Worm (Caenorhabditis elegans) whole organism, young adult: Measurements from ENCODE around the gene ttr-42.

Source experiments
- B0035.1 ChIP-seq: sonication (generic microtip); optimal IDR thresholded peaks from 2 replicates; lab custom pipeline; 2016; ENCODE audit warnings: missing genetic modification characterization, mild to moderate bottlenecking, missing compliant biosample characterization, missing genotype, missing genetic modification reagents
- B0261.1 ChIP-seq: sonication (generic microtip); optimal IDR thresholded peaks from 2 replicates; lab custom pipeline; 2016; ENCODE audit warnings: mild to moderate bottlenecking, missing genetic modification characterization, moderate library complexity, missing compliant biosample characterization
- C17E4.6 ChIP-seq: fragments of 200-800 bp; sonication (Bioruptor generic); IDR thresholded peaks from 2 replicates; pipeline ENCODE4 v1.3.6; 2022; ENCODE audit warnings: missing genetic modification reagents, missing genetic modification characterization, missing compliant biosample characterization
- D2030.7 ChIP-seq: fragments of 200-800 bp; sonication (Bioruptor generic); IDR thresholded peaks from 2 replicates; pipeline ENCODE4 v1.3.6; 2022; ENCODE audit warnings: missing genetic modification reagents, missing genetic modification characterization, missing compliant biosample characterization
- F10E7.11 ChIP-seq: sonication (generic microtip); optimal IDR thresholded peaks from 2 replicates; lab custom pipeline; 2017; ENCODE audit warnings: mild to moderate bottlenecking, missing genetic modification characterization, moderate library complexity, missing compliant biosample characterization
- F39B2.1 ChIP-seq: fragments of 200-800 bp; sonication (Bioruptor generic); IDR thresholded peaks from 2 replicates; pipeline ENCODE4 v1.3.6; 2022; ENCODE audit warnings: missing genetic modification reagents, missing genetic modification characterization, missing compliant biosample characterization
- K11D2.4 ChIP-seq: fragments of 200-800 bp; sonication (Bioruptor generic); IDR thresholded peaks from 2 replicates; pipeline ENCODE4 v1.3.6; 2022; ENCODE audit warnings: missing genetic modification reagents, missing genetic modification characterization, missing compliant biosample characterization
- T26A5.8 ChIP-seq: sonication (generic microtip); optimal IDR thresholded peaks from 2 replicates; lab custom pipeline; 2016; ENCODE audit warnings: missing genetic modification characterization, missing compliant biosample characterization
- Y53F4B.3 ChIP-seq: fragments of 200-800 bp; sonication (Bioruptor generic); IDR thresholded peaks from 2 replicates; pipeline ENCODE4 v1.3.6; 2022; ENCODE audit warnings: missing genetic modification reagents, missing genetic modification characterization, missing compliant biosample characterization
- Y53G8AR.9 ChIP-seq: fragments of 200-800 bp; sonication (Bioruptor generic); conservative IDR thresholded peaks from 2 replicates; pipeline ENCODE4 v1.3.6; 2022; ENCODE audit warnings: missing genetic modification reagents, missing genetic modification characterization, missing compliant biosample characterization
- ZK185.1 ChIP-seq: sonication (generic microtip); optimal IDR thresholded peaks from 2 replicates; lab custom pipeline; 2016; ENCODE audit warnings: mild to moderate bottlenecking, missing genetic modification characterization, missing compliant biosample characterization; ENCODE audit not compliant: poor library complexity, severe bottlenecking
- akir-1 ChIP-seq: fragments of 200-800 bp; sonication (Bioruptor generic); optimal IDR thresholded peaks from 2 replicates; lab custom pipeline; 2018; ENCODE audit warnings: mild to moderate bottlenecking, missing genetic modification characterization, moderate library complexity, missing compliant biosample characterization
- ama-1 ChIP-seq, 3 experiments: fragments of 150-350 bp in 1 of 3; sonication (generic microtip) in 2 of 3; optimal IDR thresholded peaks; 2 replicates each; lab custom pipeline; 2014 to 2018; ENCODE audit warnings: missing biosample characterization in 2 of 3, missing genetic modification characterization in 2 of 3, missing genetic modification reagents in 2 of 3
- aptf-2 ChIP-seq: fragments of 200-800 bp; sonication (Bioruptor generic); conservative IDR thresholded peaks from 2 replicates; pipeline ENCODE4 v1.3.6; 2022; ENCODE audit warnings: missing genetic modification reagents, missing genetic modification characterization, missing compliant biosample characterization
- atf-7 ChIP-seq: sonication (generic microtip); optimal IDR thresholded peaks from 2 replicates; lab custom pipeline; 2017; ENCODE audit warnings: mild to moderate bottlenecking, missing genetic modification characterization, missing compliant biosample characterization
- attf-3 ChIP-seq: fragments of 200-800 bp; sonication (Bioruptor generic); conservative IDR thresholded peaks from 2 replicates; pipeline ENCODE4 v1.3.6; 2022; ENCODE audit warnings: missing genetic modification reagents, missing genetic modification characterization, missing compliant biosample characterization
- attf-6 ChIP-seq: fragments of 200-800 bp; sonication (Bioruptor generic); IDR thresholded peaks from 2 replicates; pipeline ENCODE4 v1.3.6; 2022; ENCODE audit warnings: missing genetic modification reagents, missing genetic modification characterization, missing compliant biosample characterization
- cebp-1 ChIP-seq, 2 experiments: fragments of 200-800 bp in 1 of 2; sonication (Bioruptor generic) in 1 of 2; sonication (generic microtip) in 1 of 2; IDR thresholded peaks in 1 of 2; optimal IDR thresholded peaks in 1 of 2; 2 replicates each; pipeline versions ENCODE4 v1.3.6 to Lab custom; 2017 to 2022; ENCODE audit warnings: missing compliant biosample characterization in 2 of 2, missing genetic modification characterization in 2 of 2, mild to moderate bottlenecking in 1 of 2, missing genetic modification reagents in 1 of 2, moderate library complexity in 1 of 2
- ceh-100 ChIP-seq: fragments of 200-800 bp; sonication (Bioruptor generic); IDR thresholded peaks from 2 replicates; pipeline ENCODE4 v1.3.6; 2022; ENCODE audit warnings: missing genetic modification reagents, missing genetic modification characterization, missing compliant biosample characterization
- chd-7 ChIP-seq: sonication (generic microtip); optimal IDR thresholded peaks from 2 replicates; lab custom pipeline; 2016; ENCODE audit warnings: mild to moderate bottlenecking, missing genetic modification characterization, moderate library complexity, missing compliant biosample characterization
- die-1 ChIP-seq: sonication (generic microtip); optimal IDR thresholded peaks from 2 replicates; lab custom pipeline; 2016; ENCODE audit warnings: missing genotype, mild to moderate bottlenecking, missing genetic modification characterization, missing compliant biosample characterization
- dox-1 ChIP-seq: fragments of 200-800 bp; sonication (Bioruptor generic); IDR thresholded peaks from 2 replicates; pipeline ENCODE4 v1.3.6; 2022; ENCODE audit warnings: missing genetic modification reagents, missing genetic modification characterization, missing compliant biosample characterization
- dpff-1 ChIP-seq: sonication (generic microtip); optimal IDR thresholded peaks from 2 replicates; lab custom pipeline; 2017; ENCODE audit warnings: mild to moderate bottlenecking, missing genetic modification characterization, missing compliant biosample characterization
- efl-1 ChIP-seq: fragments of 150-350 bp; optimal IDR thresholded peaks from 2 replicates; lab custom pipeline; 2014; ENCODE audit warnings: missing biosample characterization, missing genetic modification reagents, missing genetic modification characterization
- egl-44 ChIP-seq: fragments of 200-800 bp; sonication (Bioruptor generic); IDR thresholded peaks from 2 replicates; pipeline ENCODE4 v1.3.6; 2022; ENCODE audit warnings: missing genetic modification reagents, missing genetic modification characterization, missing compliant biosample characterization
- fkh-3 ChIP-seq: sonication (generic microtip); optimal IDR thresholded peaks from 2 replicates; lab custom pipeline; 2016; ENCODE audit warnings: mild to moderate bottlenecking, missing genetic modification characterization, missing compliant biosample characterization
- hmg-1.2 ChIP-seq: fragments of 200-800 bp; sonication (Bioruptor generic); IDR thresholded peaks from 2 replicates; pipeline ENCODE4 v1.3.6; 2022; ENCODE audit warnings: missing genetic modification reagents, missing genetic modification characterization, missing compliant biosample characterization
- madf-10 ChIP-seq: sonication (generic microtip); optimal IDR thresholded peaks from 2 replicates; lab custom pipeline; 2016; ENCODE audit warnings: mild to moderate bottlenecking, missing genetic modification characterization, missing compliant biosample characterization
- madf-3 ChIP-seq: fragments of 200-800 bp; sonication (Bioruptor generic); IDR thresholded peaks from 2 replicates; pipeline ENCODE4 v1.3.6; 2022; ENCODE audit warnings: missing genetic modification reagents, missing genetic modification characterization, missing compliant biosample characterization
- mcd-1 ChIP-seq: fragments of 200-800 bp; sonication (Bioruptor generic); IDR thresholded peaks from 2 replicates; pipeline ENCODE4 v1.3.6; 2022; ENCODE audit warnings: missing genetic modification reagents, missing genetic modification characterization, missing compliant biosample characterization
- mel-28 ChIP-seq: sonication (generic microtip); optimal IDR thresholded peaks from 2 replicates; lab custom pipeline; 2016; ENCODE audit warnings: borderline replicate concordance, mild to moderate bottlenecking, missing genetic modification characterization, missing compliant biosample characterization
- mes-4 ChIP-seq: sonication (generic microtip); optimal IDR thresholded peaks from 2 replicates; lab custom pipeline; 2016; ENCODE audit warnings: missing genotype, missing genetic modification characterization, missing compliant biosample characterization
- nhr-120 ChIP-seq: fragments of 200-800 bp; sonication (Bioruptor generic); IDR thresholded peaks from 2 replicates; pipeline ENCODE4 v1.3.6; 2022; ENCODE audit warnings: missing genetic modification characterization, missing compliant biosample characterization
- nhr-27 ChIP-seq: fragments of 200-800 bp; sonication (Bioruptor generic); optimal IDR thresholded peaks from 2 replicates; lab custom pipeline; 2018; ENCODE audit warnings: mild to moderate bottlenecking, missing genetic modification characterization, moderate library complexity, missing compliant biosample characterization
- pbrm-1 ChIP-seq: fragments of 200-800 bp; sonication (Bioruptor generic); IDR thresholded peaks from 2 replicates; pipeline ENCODE4 v1.3.6; 2022; ENCODE audit warnings: missing genetic modification reagents, missing genetic modification characterization, missing compliant biosample characterization
- pha-4 ChIP-seq: fragments of 150-350 bp; sonication (generic microtip); optimal IDR thresholded peaks from 2 replicates; lab custom pipeline; 2014; ENCODE audit warnings: missing biosample characterization, missing genetic modification reagents, missing genetic modification characterization
- rcor-1 ChIP-seq: fragments of 200-800 bp; sonication (Bioruptor generic); IDR thresholded peaks from 2 replicates; pipeline ENCODE4 v1.3.6; 2022; ENCODE audit warnings: missing genetic modification reagents, missing genetic modification characterization, missing compliant biosample characterization
- rec-8 ChIP-seq, 2 experiments: sonication (generic microtip); optimal IDR thresholded peaks; 2 replicates each; lab custom pipeline; 2016; ENCODE audit warnings: mild to moderate bottlenecking in 2 of 2, missing genetic modification characterization in 2 of 2, missing genetic modification reagents in 2 of 2, missing genotype in 2 of 2, missing biosample characterization in 1 of 2, missing compliant biosample characterization in 1 of 2, moderate library complexity in 1 of 2
- repo-1 ChIP-seq: sonication (generic microtip); optimal IDR thresholded peaks from 2 replicates; lab custom pipeline; 2017; ENCODE audit warnings: mild to moderate bottlenecking, missing genetic modification characterization, missing compliant biosample characterization
- sea-2 ChIP-seq: fragments of 200-800 bp; sonication (Bioruptor generic); IDR thresholded peaks from 2 replicates; pipeline ENCODE4 v1.3.6; 2022; ENCODE audit warnings: missing genetic modification characterization, missing compliant biosample characterization
- snpc-1.1 ChIP-seq: sonication (generic microtip); optimal IDR thresholded peaks from 2 replicates; lab custom pipeline; 2017; ENCODE audit warnings: missing genetic modification characterization, mild to moderate bottlenecking, missing compliant biosample characterization, antibody characterized with exemption, moderate library complexity, missing genotype, missing genetic modification reagents; ENCODE audit not compliant: insufficient read depth
- sptf-2 ChIP-seq: fragments of 200-800 bp; sonication (Bioruptor generic); optimal IDR thresholded peaks from 2 replicates; lab custom pipeline; 2018; ENCODE audit warnings: mild to moderate bottlenecking, missing genetic modification characterization, missing compliant biosample characterization
- tbp1 ChIP-seq: fragments of 200-800 bp; sonication (Bioruptor generic); optimal IDR thresholded peaks from 2 replicates; lab custom pipeline; 2018; ENCODE audit warnings: mild to moderate bottlenecking, missing genetic modification characterization, missing compliant biosample characterization
- xnd-1 ChIP-seq: sonication (generic microtip); optimal IDR thresholded peaks from 2 replicates; lab custom pipeline; 2016; ENCODE audit warnings: missing genotype, missing genetic modification reagents, missing genetic modification characterization, missing compliant biosample characterization
- zfh-2 ChIP-seq: fragments of 200-800 bp; sonication (Bioruptor generic); conservative IDR thresholded peaks from 2 replicates; pipeline ENCODE4 v1.3.6; 2022; ENCODE audit warnings: missing genetic modification reagents, missing genetic modification characterization, missing compliant biosample characterization
- ztf-22 ChIP-seq: fragments of 200-800 bp; sonication (Bioruptor generic); optimal IDR thresholded peaks from 2 replicates; lab custom pipeline; 2018; ENCODE audit warnings: mild to moderate bottlenecking, missing genetic modification characterization, moderate library complexity, missing compliant biosample characterization
- ztf-25 ChIP-seq: fragments of 200-800 bp; sonication (Bioruptor generic); IDR thresholded peaks from 2 replicates; pipeline ENCODE4 v1.3.6; 2022; ENCODE audit warnings: missing genetic modification reagents, missing genetic modification characterization, missing compliant biosample characterization
- ztf-6 ChIP-seq: fragments of 200-800 bp; sonication (Bioruptor generic); IDR thresholded peaks from 2 replicates; pipeline ENCODE4 v1.3.6; 2022; ENCODE audit warnings: missing genetic modification reagents, missing genetic modification characterization, missing compliant biosample characterization

ttr-42 gene

DNA sequence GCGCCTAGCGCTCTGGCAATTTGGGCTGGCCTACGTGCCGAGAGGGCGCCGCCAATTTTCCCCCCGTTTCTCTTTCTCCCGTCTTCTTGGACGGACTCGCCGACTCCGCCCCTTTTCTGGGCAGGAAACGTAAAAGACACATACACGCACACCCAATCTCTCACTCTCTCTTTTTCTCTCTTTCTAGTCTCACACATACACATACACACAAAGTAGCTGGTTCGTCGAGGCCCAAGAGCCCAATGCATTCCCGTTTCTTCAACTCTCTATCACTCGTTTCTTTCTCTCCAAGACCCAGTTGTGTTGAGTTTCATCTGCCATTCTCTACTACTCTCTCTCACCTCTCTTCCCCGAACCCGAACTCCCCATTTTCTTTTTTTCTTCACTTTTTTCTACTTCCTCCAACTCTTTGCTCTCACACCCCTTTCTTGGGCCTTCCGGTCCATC, 21.3 kb downstream of the ttr-42 start (continued):
- TF ChIP-seq dpff-1 = no peak
- no peak for TF ChIP-seq snpc-1.1 (tag; lab: Kevin White, UChicago)
- TF ChIP-seq ama-1 (optimal IDR thresholded peaks at IDR 0.05; lab: Kevin White, UChicago) = no peak
- no peak for TF ChIP-seq ama-1 (GFP tag; optimal IDR thresholded peaks at IDR 0.05; lab: Kevin White, UChicago)
- no peak for TF ChIP-seq ztf-22 (GFP tag; lab: Kevin White, UChicago)
- no peak for TF ChIP-seq mel-28 (tag; lab: Kevin White, UChicago)
- no peak for TF ChIP-seq ztf-25
- no peak for TF ChIP-seq ceh-100 (GFP tag; lab: Robert Waterston, UW)
- TF ChIP-seq attf-3 (GFP tag; lab: Robert Waterston, UW) = no peak
- TF ChIP-seq K11D2.4 (GFP tag; lab: Robert Waterston, UW) = 0 out of 2 replicates have a peak, but pooled peaks have one; percentile 12
- peak; percentile 95 for TF ChIP-seq zfh-2 (GFP tag; lab: Robert Waterston, UW)
- TF ChIP-seq C17E4.6 (GFP tag; lab: Robert Waterston, UW) = no peak
- TF ChIP-seq F10E7.11 (tag; lab: Kevin White, UChicago) = no peak
- TF ChIP-seq pbrm-1 (GFP tag; lab: Robert Waterston, UW) = no peak
- peak; percentile 26; the same call in 1 of the 2 replicates for TF ChIP-seq mcd-1 (GFP tag; lab: Robert Waterston, UW)
- no peak for TF ChIP-seq aptf-2 (GFP tag; lab: Robert Waterston, UW)
- TF ChIP-seq nhr-27 (tag; lab: Kevin White, UChicago) = no peak
- no peak for TF ChIP-seq atf-7 (tag; lab: Kevin White, UChicago)
- TF ChIP-seq B0261.1 = no peak
- no peak for TF ChIP-seq rcor-1 (GFP tag; lab: Robert Waterston, UW)
- no peak for TF ChIP-seq madf-3 (GFP tag; lab: Robert Waterston, UW)
- TF ChIP-seq D2030.7 (GFP tag; lab: Robert Waterston, UW) = no peak
- TF ChIP-seq hmg-1.2 (GFP tag; lab: Robert Waterston, UW) = no peak; the same call in 1 of the 2 replicates
- TF ChIP-seq pha-4 (tag; lab: Kevin White, UChicago) = no peak
- peak; percentile 40 for TF ChIP-seq chd-7 (tag; lab: Kevin White, UChicago)
- TF ChIP-seq attf-6 = no peak
- no peak for TF ChIP-seq sea-2 (GFP tag; lab: Robert Waterston, UW)
- no peak for TF ChIP-seq rec-8 (tag; optimal IDR thresholded peaks at IDR 0.05; lab: Kevin White, UChicago)
- TF ChIP-seq akir-1 = no peak
- TF ChIP-seq Y53F4B.3 (GFP tag; lab: Robert Waterston, UW) = no peak
- no peak for TF ChIP-seq ZK185.1 (tag; lab: Kevin White, UChicago)
- no peak for TF ChIP-seq mes-4 (tag; lab: Kevin White, UChicago)
- TF ChIP-seq ztf-6 (GFP tag; lab: Robert Waterston, UW) = no peak
- peak; percentile 35 for TF ChIP-seq madf-10 (tag; lab: Kevin White, UChicago)
- TF ChIP-seq nhr-120 = no peak
- no peak for TF ChIP-seq die-1 (tag; lab: Kevin White, UChicago)
- no peak for TF ChIP-seq repo-1 (tag; lab: Kevin White, UChicago)
- TF ChIP-seq Y53G8AR.9 = no peak
- TF ChIP-seq tbp1 (GFP tag; lab: Kevin White, UChicago) = no peak
- no peak for TF ChIP-seq fkh-3 (tag; lab: Kevin White, UChicago)
- no peak for TF ChIP-seq F39B2.1 (GFP tag; lab: Robert Waterston, UW)
- TF ChIP-seq sptf-2 (GFP tag; lab: Kevin White, UChicago) = no peak
- TF ChIP-seq efl-1 (GFP tag; lab: Kevin White, UChicago) = no peak
- TF ChIP-seq B0035.1 (tag; lab: Kevin White, UChicago) = no peak
- no peak for TF ChIP-seq cebp-1 (GFP tag; IDR thresholded peaks at IDR 0.05; lab: Robert Waterston, UW)
- peak; percentile 58 for TF ChIP-seq cebp-1 (tag; optimal IDR thresholded peaks at IDR 0.05; lab: Kevin White, UChicago)
- no peak for TF ChIP-seq T26A5.8 (tag; lab: Kevin White, UChicago)
- no peak for TF ChIP-seq dox-1 (GFP tag; lab: Robert Waterston, UW)
- TF ChIP-seq egl-44 = no peak
- no peak for TF ChIP-seq xnd-1
